Worm (Caenorhabditis elegans) whole organism, mixed stage, embryonic: ENCODE measurements around the gene rabr-3.

Experiments used
- M03D4.4 ChIP-seq: sonication (generic microtip); optimal IDR thresholded peaks from 2 replicates; lab custom pipeline; 2017; ENCODE audit warnings: mild to moderate bottlenecking, missing genetic modification characterization, missing compliant biosample characterization
- bed-3 ChIP-seq: fragments of 200-800 bp; sonication (Bioruptor generic); optimal IDR thresholded peaks from 3 replicates; lab custom pipeline; 2018; ENCODE audit warnings: mild to moderate bottlenecking, missing genetic modification characterization, moderate library complexity, missing compliant biosample characterization
- blmp-1 ChIP-seq: fragments of 150-350 bp; optimal IDR thresholded peaks from 2 replicates; lab custom pipeline; 2014; ENCODE audit warnings: missing biosample characterization, missing genetic modification characterization
- ceh-43 ChIP-seq: fragments of 200-800 bp; sonication (Bioruptor generic); optimal IDR thresholded peaks from 2 replicates; lab custom pipeline; 2018; ENCODE audit warnings: mild to moderate bottlenecking, missing genetic modification characterization, moderate library complexity, missing compliant biosample characterization
- ceh-83 ChIP-seq: fragments of 200-800 bp; sonication (Bioruptor generic); optimal IDR thresholded peaks from 2 replicates; lab custom pipeline; 2018; ENCODE audit warnings: mild to moderate bottlenecking, missing genetic modification characterization, missing compliant biosample characterization
- ces-1 ChIP-seq: fragments of 150-350 bp; optimal IDR thresholded peaks from 2 replicates; lab custom pipeline; 2014; ENCODE audit warnings: missing biosample characterization, missing genetic modification reagents, missing genetic modification characterization
- cnd-1 ChIP-seq: fragments of 200-800 bp; sonication (Bioruptor generic); optimal IDR thresholded peaks from 2 replicates; lab custom pipeline; 2018; ENCODE audit warnings: mild to moderate bottlenecking, missing genetic modification characterization, missing compliant biosample characterization
- drap-1 ChIP-seq: fragments of 200-800 bp; sonication (Bioruptor generic); optimal IDR thresholded peaks from 3 replicates; lab custom pipeline; 2018; ENCODE audit warnings: mild to moderate bottlenecking, missing genetic modification characterization, missing compliant biosample characterization
- elt-1 ChIP-seq: sonication (generic microtip); optimal IDR thresholded peaks from 2 replicates; lab custom pipeline; 2017; ENCODE audit warnings: missing genetic modification characterization, mild to moderate bottlenecking, missing compliant biosample characterization, antibody characterized with exemption, moderate library complexity, borderline replicate concordance; ENCODE audit not compliant: insufficient read depth
- elt-3 ChIP-seq: fragments of 150-350 bp; optimal IDR thresholded peaks from 2 replicates; lab custom pipeline; 2014; ENCODE audit warnings: missing biosample characterization, missing genetic modification characterization
- flh-1 ChIP-seq: fragments of 200-800 bp; sonication (Bioruptor generic); optimal IDR thresholded peaks from 2 replicates; lab custom pipeline; 2018; ENCODE audit warnings: mild to moderate bottlenecking, missing genetic modification characterization, moderate library complexity, missing compliant biosample characterization
- hlh-1 ChIP-seq: fragments of 150-350 bp; optimal IDR thresholded peaks from 2 replicates; lab custom pipeline; 2014; ENCODE audit warnings: missing biosample characterization, missing genetic modification reagents, missing genetic modification characterization
- lin-13 ChIP-seq: fragments of 150-350 bp; optimal IDR thresholded peaks from 2 replicates; lab custom pipeline; 2014; ENCODE audit warnings: missing biosample characterization, missing genetic modification characterization
- lin-32 ChIP-seq: fragments of 200-800 bp; sonication (Bioruptor generic); optimal IDR thresholded peaks from 2 replicates; lab custom pipeline; 2018; ENCODE audit warnings: mild to moderate bottlenecking, missing genetic modification characterization, missing compliant biosample characterization
- lsy-2 ChIP-seq: fragments of 150-350 bp; optimal IDR thresholded peaks from 2 replicates; lab custom pipeline; 2014; ENCODE audit warnings: missing biosample characterization, missing genetic modification characterization
- mab-5 ChIP-seq: fragments of 150-350 bp; optimal IDR thresholded peaks from 2 replicates; lab custom pipeline; 2014; ENCODE audit warnings: missing biosample characterization, missing genetic modification characterization
- mep-1 ChIP-seq: fragments of 150-350 bp; optimal IDR thresholded peaks from 2 replicates; lab custom pipeline; 2017; ENCODE audit warnings: missing biosample characterization, missing genetic modification reagents, missing genetic modification characterization, inconsistent platforms
- mls-2 ChIP-seq: sonication (generic microtip); optimal IDR thresholded peaks from 2 replicates; lab custom pipeline; 2016; ENCODE audit warnings: mild to moderate bottlenecking, missing genetic modification characterization, moderate library complexity, missing compliant biosample characterization
- nhr-12 ChIP-seq: fragments of 150-350 bp; optimal IDR thresholded peaks from 2 replicates; lab custom pipeline; 2014; ENCODE audit warnings: missing biosample characterization, missing genetic modification characterization
- nhr-237 ChIP-seq: fragments of 150-350 bp; optimal IDR thresholded peaks from 2 replicates; lab custom pipeline; 2014; ENCODE audit warnings: missing biosample characterization, missing genetic modification characterization
- nhr-28 ChIP-seq: fragments of 150-350 bp; optimal IDR thresholded peaks from 2 replicates; lab custom pipeline; 2014; ENCODE audit warnings: missing biosample characterization, missing genetic modification characterization
- nhr-76 ChIP-seq: sonication (generic microtip); optimal IDR thresholded peaks from 2 replicates; lab custom pipeline; 2017; ENCODE audit warnings: missing biosample characterization, missing genetic modification characterization
- pha-4 ChIP-seq: fragments of 150-350 bp; optimal IDR thresholded peaks from 2 replicates; lab custom pipeline; 2018; ENCODE audit warnings: missing biosample characterization, missing genetic modification reagents, missing genetic modification characterization
- sem-2 ChIP-seq: fragments of 200-800 bp; sonication (Bioruptor generic); optimal IDR thresholded peaks from 2 replicates; lab custom pipeline; 2018; ENCODE audit warnings: mild to moderate bottlenecking, missing genetic modification characterization, missing compliant biosample characterization
- snpc-4 ChIP-seq: fragments of 150-350 bp; optimal IDR thresholded peaks from 2 replicates; lab custom pipeline; 2014; ENCODE audit warnings: missing biosample characterization, missing genetic modification characterization
- sptf-1 ChIP-seq: sonication (generic microtip); optimal IDR thresholded peaks from 2 replicates; lab custom pipeline; 2017; ENCODE audit warnings: mild to moderate bottlenecking, missing genetic modification characterization, moderate library complexity, missing compliant biosample characterization
- tbx-8 ChIP-seq: fragments of 200-800 bp; sonication (Bioruptor generic); optimal IDR thresholded peaks from 2 replicates; lab custom pipeline; 2018; ENCODE audit warnings: mild to moderate bottlenecking, missing genetic modification characterization, moderate library complexity, missing compliant biosample characterization
- unc-120 ChIP-seq: sonication (generic microtip); optimal IDR thresholded peaks from 2 replicates; lab custom pipeline; 2017; ENCODE audit warnings: missing genetic modification characterization, missing compliant biosample characterization; ENCODE audit not compliant: poor library complexity, severe bottlenecking
- unc-39 ChIP-seq: fragments of 150-350 bp; optimal IDR thresholded peaks from 2 replicates; lab custom pipeline; 2014; ENCODE audit warnings: missing biosample characterization, missing genetic modification characterization
- zip-8 ChIP-seq: fragments of 150-350 bp; optimal IDR thresholded peaks from 2 replicates; lab custom pipeline; 2014; ENCODE audit warnings: missing biosample characterization, missing genetic modification characterization
- ztf-11 ChIP-seq: fragments of 150-350 bp; optimal IDR thresholded peaks from 2 replicates; lab custom pipeline; 2014; ENCODE audit warnings: missing biosample characterization, missing genetic modification characterization

rabr-3 gene

ce11 chrV:16192114-16192513, 3.4 kb upstream of the rabr-3 start, which contains the start of gene srh-279:
TSS of gene srh-279 (plus strand) at chrV:16192414.
- TF ChIP-seq unc-39 (tag; lab: Kevin White, UChicago) = no peak
- TF ChIP-seq ceh-43 (GFP tag; lab: Kevin White, UChicago) = no peak
- TF ChIP-seq bed-3 = no peak
- TF ChIP-seq lsy-2 (tag; lab: Kevin White, UChicago) = no peak
- no peak for TF ChIP-seq elt-1 (tag; lab: Kevin White, UChicago)
- no peak for TF ChIP-seq nhr-76 (tag; lab: Kevin White, UChicago)
- TF ChIP-seq unc-120 (tag; lab: Kevin White, UChicago) = no peak
- no peak for TF ChIP-seq M03D4.4 (tag; lab: Kevin White, UChicago)
- no peak for TF ChIP-seq nhr-12 (tag; lab: Kevin White, UChicago)
- TF ChIP-seq mab-5 (tag; lab: Kevin White, UChicago) = no peak
- TF ChIP-seq drap-1 (GFP tag; lab: Kevin White, UChicago) = no peak
- TF ChIP-seq sptf-1 = no peak
- TF ChIP-seq hlh-1 (tag; lab: Kevin White, UChicago) = no peak
- no peak for TF ChIP-seq blmp-1 (tag; lab: Kevin White, UChicago)
- no peak for TF ChIP-seq lin-13
- no peak for TF ChIP-seq zip-8 (tag; lab: Kevin White, UChicago)
- TF ChIP-seq mls-2 (tag; lab: Kevin White, UChicago) = no peak

DNA sequence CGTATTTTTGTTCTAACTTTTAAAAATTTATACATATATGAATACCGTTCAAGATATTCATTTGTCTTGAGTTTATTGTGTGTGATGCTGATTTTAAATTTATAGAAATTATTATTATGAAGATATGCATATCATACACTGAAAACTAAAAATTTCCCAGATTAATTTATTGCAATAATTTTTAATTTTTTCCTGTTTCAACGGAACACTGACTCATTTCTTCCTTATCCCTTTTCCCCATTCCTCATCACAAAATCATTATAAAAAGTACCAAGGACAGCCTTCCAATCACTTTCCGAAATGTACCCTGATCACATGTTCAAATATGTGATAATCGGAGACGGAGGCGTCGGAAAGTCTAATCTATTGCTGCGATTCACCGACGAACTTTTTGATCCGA, 840 bp upstream of the rabr-3 start, which contains the start of gene rabr-4:
rabr-4 (plus strand) TSS at position 301 of the 400 bp plus-strand sequence.
- no peak for TF ChIP-seq bed-3
- TF ChIP-seq mep-1 = no peak
- TF ChIP-seq elt-3 = no peak
- no peak for TF ChIP-seq mls-2 (tag; lab: Kevin White, UChicago)
- no peak for TF ChIP-seq ztf-11
- TF ChIP-seq hlh-1 (tag; lab: Kevin White, UChicago) = no peak
- no peak for TF ChIP-seq pha-4 (tag; lab: Kevin White, UChicago)
- no peak for TF ChIP-seq sem-2
- TF ChIP-seq zip-8 (tag; lab: Kevin White, UChicago) = no peak
- no peak for TF ChIP-seq snpc-4 (tag; lab: Kevin White, UChicago)
- TF ChIP-seq, all 35 proteins: peak for 0

DNA sequence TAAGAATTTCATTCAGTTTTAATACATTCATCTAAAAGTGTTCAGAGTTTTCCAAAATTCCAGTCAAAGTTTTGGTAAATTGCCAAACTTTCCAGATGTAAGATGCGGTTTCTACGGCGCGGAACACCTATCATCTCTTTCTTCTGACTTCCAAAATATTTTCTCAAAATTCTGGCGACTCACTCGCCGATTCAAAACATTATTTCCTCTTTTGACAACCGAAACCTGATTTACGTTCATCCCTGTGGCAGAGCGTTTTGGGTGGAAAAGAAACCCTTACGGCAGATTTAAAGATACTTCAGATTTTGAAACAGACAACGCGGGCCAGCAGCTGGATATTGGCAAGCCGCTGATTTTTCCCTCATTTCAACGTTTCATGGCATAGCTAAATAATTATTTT, 2.5 kb downstream of the rabr-3 start, which contains the start of gene F11A5.5:
F11A5.5 (plus strand) TSS at position 301 of the 400 bp plus-strand sequence.
- TF ChIP-seq elt-1 (tag; lab: Kevin White, UChicago) = no peak
- TF ChIP-seq mep-1 = no peak
- TF ChIP-seq zip-8 (tag; lab: Kevin White, UChicago) = no peak
- no peak for TF ChIP-seq unc-39 (tag; lab: Kevin White, UChicago)
- no peak for TF ChIP-seq ces-1 (GFP tag; lab: Kevin White, UChicago)

DNA sequence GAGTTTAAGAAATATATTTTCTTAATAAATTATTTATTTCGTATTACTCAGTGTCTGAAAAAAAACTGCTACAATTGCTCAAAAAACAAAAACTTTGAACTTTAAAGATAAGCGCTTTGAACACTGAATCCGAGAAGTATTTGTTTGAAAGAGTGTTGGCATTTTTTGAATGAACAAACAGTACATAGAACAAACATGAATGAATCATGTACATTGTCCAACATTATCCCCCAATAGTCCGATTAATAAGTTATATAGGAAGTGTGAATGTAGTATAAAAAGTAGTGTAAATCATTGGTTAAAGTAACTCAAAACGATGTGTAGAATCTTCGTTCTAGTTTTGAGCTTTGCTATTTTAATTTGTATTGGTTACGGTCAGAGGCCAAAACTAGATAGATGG, 6.3 kb downstream of the rabr-3 start, which contains the start of gene F11A5.17:
F11A5.17 (plus strand) TSS at position 301 of the 400 bp plus-strand sequence.
- no peak for TF ChIP-seq lsy-2 (tag; lab: Kevin White, UChicago)
- no peak for TF ChIP-seq mab-5 (tag; lab: Kevin White, UChicago)
- TF ChIP-seq nhr-237 (tag; lab: Kevin White, UChicago) = no peak
- TF ChIP-seq mls-2 (tag; lab: Kevin White, UChicago) = no peak
- TF ChIP-seq nhr-76 (tag; lab: Kevin White, UChicago) = no peak
- no peak for TF ChIP-seq tbx-8 (GFP tag; lab: Kevin White, UChicago)
- TF ChIP-seq ceh-43 (GFP tag; lab: Kevin White, UChicago) = no peak
- TF ChIP-seq snpc-4 (tag; lab: Kevin White, UChicago) = no peak
- TF ChIP-seq pha-4 (tag; lab: Kevin White, UChicago) = no peak
- TF ChIP-seq ceh-83 (GFP tag; lab: Kevin White, UChicago) = no peak
- no peak for TF ChIP-seq elt-3
- no peak for TF ChIP-seq lin-32 (GFP tag; lab: Kevin White, UChicago)
- TF ChIP-seq elt-1 (tag; lab: Kevin White, UChicago) = no peak

DNA sequence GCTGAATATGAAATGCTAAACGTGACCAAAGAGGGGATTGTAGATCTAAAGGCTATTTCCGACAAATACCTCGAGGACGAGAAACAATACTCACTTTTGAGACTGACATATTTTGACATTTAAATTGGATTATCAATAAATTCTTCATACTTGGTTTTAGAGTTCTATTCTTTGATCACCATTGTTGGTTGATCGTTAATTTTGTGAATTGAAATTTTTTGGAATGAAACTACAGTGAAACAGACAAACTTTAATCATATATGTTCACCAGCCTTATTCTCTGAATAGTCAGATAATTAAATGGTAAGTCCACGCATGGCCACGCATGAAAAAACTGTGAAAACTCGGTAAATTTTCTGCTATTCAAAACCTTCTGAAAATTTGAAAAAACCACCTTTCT, 7.1 kb downstream of the rabr-3 start, which contains the start of gene F11A5.18:
F11A5.18 (plus strand) TSS at position 301 of the 400 bp plus-strand sequence.
- TF ChIP-seq nhr-28 (tag; lab: Kevin White, UChicago) = no peak
- TF ChIP-seq nhr-12 (tag; lab: Kevin White, UChicago) = no peak
- TF ChIP-seq bed-3 = no peak
- no peak for TF ChIP-seq sptf-1
- no peak for TF ChIP-seq ces-1 (GFP tag; lab: Kevin White, UChicago)
- TF ChIP-seq lsy-2 (tag; lab: Kevin White, UChicago) = no peak
- TF ChIP-seq zip-8 (tag; lab: Kevin White, UChicago) = no peak
- no peak for TF ChIP-seq flh-1 (GFP tag; lab: Kevin White, UChicago)
- no peak for TF ChIP-seq M03D4.4 (tag; lab: Kevin White, UChicago)
- no peak for TF ChIP-seq mls-2 (tag; lab: Kevin White, UChicago)
- no peak for TF ChIP-seq pha-4 (tag; lab: Kevin White, UChicago)
- TF ChIP-seq elt-3 = no peak
- TF ChIP-seq lin-32 (GFP tag; lab: Kevin White, UChicago) = no peak
- no peak for TF ChIP-seq elt-1 (tag; lab: Kevin White, UChicago)
- no peak for TF ChIP-seq unc-39 (tag; lab: Kevin White, UChicago)
- no peak for TF ChIP-seq lin-13
- no peak for TF ChIP-seq cnd-1
- TF ChIP-seq ceh-83 (GFP tag; lab: Kevin White, UChicago) = no peak
- TF ChIP-seq mep-1 = no peak
